Fruit fly (Drosophila melanogaster) whole organism: ENCODE results near the gene Jhbp13.

Source experiments
- CG8478 ChIP-seq: fragments of >200 bp; optimal IDR thresholded peaks from 2 replicates; lab custom pipeline; 2018; ENCODE audit warnings: inconsistent platforms
- Dll ChIP-seq: fragments of >200 bp; optimal IDR thresholded peaks from 2 replicates; lab custom pipeline; 2017
- pan ChIP-seq: fragments of >200 bp; optimal IDR thresholded peaks from 2 replicates; lab custom pipeline; 2017
- psq ChIP-seq: fragments of >200 bp; optimal IDR thresholded peaks from 2 replicates; lab custom pipeline; 2017
- usp ChIP-seq: fragments of >200 bp; optimal IDR thresholded peaks from 2 replicates; lab custom pipeline; 2017; ENCODE audit warnings: missing biosample characterization, missing genetic modification characterization, mixed read lengths

dm6 chr2L:13225225-13225840 lies 14.5 kb upstream of the Jhbp13 start, which contains the start of gene CG15480:
- no peak for TF ChIP-seq CG8478 (lab: Kevin White, UChicago)
- no peak for TF ChIP-seq psq (lab: Kevin White, UChicago)
- TF ChIP-seq usp (GFP tag; lab: Kevin White, UChicago) = no peak
- TF ChIP-seq Dll (lab: Kevin White, UChicago) = no peak
- no peak for TF ChIP-seq pan
